Fruit fly (Drosophila melanogaster) whole organism, adult: ENCODE measurements around the gene CG2750.

Experiments used
- CG11617 ChIP-seq: fragments of 200-800 bp; sonication (Bioruptor generic); optimal IDR thresholded peaks from 2 replicates; lab custom pipeline; 2017; ENCODE audit warnings: mild to moderate bottlenecking, missing biosample characterization, missing genetic modification reagents, missing genetic modification characterization
- CG12768 ChIP-seq: fragments of 200-800 bp; sonication (Bioruptor generic); optimal IDR thresholded peaks from 2 replicates; lab custom pipeline; 2017; ENCODE audit warnings: missing biosample characterization, missing genetic modification characterization, mild to moderate bottlenecking, moderate library complexity, missing genetic modification reagents
- CG14711 ChIP-seq: fragments of 200-800 bp; sonication (Bioruptor generic); optimal IDR thresholded peaks from 2 replicates; lab custom pipeline; 2018; ENCODE audit warnings: missing biosample characterization, mild to moderate bottlenecking, missing genetic modification characterization, moderate library complexity
- CG1620 ChIP-seq: fragments of 200-800 bp; sonication (Bioruptor generic); optimal IDR thresholded peaks from 2 replicates; lab custom pipeline; 2016; ENCODE audit warnings: missing biosample characterization, missing genetic modification characterization
- CG33017 ChIP-seq: fragments of 200-800 bp; sonication (Bioruptor generic); optimal IDR thresholded peaks from 2 replicates; lab custom pipeline; 2018; ENCODE audit warnings: missing biosample characterization, mild to moderate bottlenecking, missing genetic modification characterization, moderate library complexity
- CG5204 ChIP-seq: fragments of 200-800 bp; sonication (Bioruptor generic); optimal IDR thresholded peaks from 2 replicates; lab custom pipeline; 2016; ENCODE audit warnings: missing biosample characterization, missing genetic modification characterization
- CG7045 ChIP-seq: fragments of 200-800 bp; sonication (Bioruptor generic); optimal IDR thresholded peaks from 2 replicates; lab custom pipeline; 2017; ENCODE audit warnings: missing biosample characterization, mild to moderate bottlenecking, missing genetic modification characterization
- CG7101 ChIP-seq: fragments of 200-800 bp; sonication (Bioruptor generic); optimal IDR thresholded peaks from 2 replicates; lab custom pipeline; 2018; ENCODE audit warnings: missing biosample characterization, mild to moderate bottlenecking, missing genetic modification characterization, moderate library complexity
- Clk ChIP-seq: fragments of 200-800 bp; sonication (Bioruptor generic); optimal IDR thresholded peaks from 2 replicates; lab custom pipeline; 2017; ENCODE audit warnings: missing biosample characterization, missing genetic modification characterization
- Crg-1 ChIP-seq: fragments of 200-800 bp; sonication (Bioruptor generic); optimal IDR thresholded peaks from 2 replicates; lab custom pipeline; 2016; ENCODE audit warnings: missing biosample characterization, missing genetic modification characterization
- Hr96 ChIP-seq: fragments of 200-800 bp; sonication (Bioruptor generic); optimal IDR thresholded peaks from 2 replicates; lab custom pipeline; 2016; ENCODE audit warnings: missing biosample characterization, missing genetic modification characterization
- Mnt ChIP-seq: fragments of 200-800 bp; sonication (Bioruptor generic); optimal IDR thresholded peaks from 2 replicates; lab custom pipeline; 2016; ENCODE audit warnings: missing biosample characterization, mild to moderate bottlenecking, missing genetic modification characterization
- bab1 ChIP-seq: fragments of 200-800 bp; sonication (Bioruptor generic); optimal IDR thresholded peaks from 3 replicates; lab custom pipeline; 2019; ENCODE audit warnings: missing biosample characterization, mild to moderate bottlenecking, missing genetic modification characterization, moderate library complexity
- cic ChIP-seq: fragments of 200-800 bp; sonication (Bioruptor generic); optimal IDR thresholded peaks from 2 replicates; lab custom pipeline; 2017; ENCODE audit warnings: missing biosample characterization, mild to moderate bottlenecking, missing genetic modification characterization, moderate library complexity
- cnc ChIP-seq, 2 experiments: fragments of >200 bp; optimal IDR thresholded peaks; 2 replicates each; lab custom pipeline; 2017
- kay ChIP-seq: fragments of 200-800 bp; sonication (Bioruptor generic); peaks from one replicate; lab custom pipeline; 2016; ENCODE audit warnings: missing biosample characterization, missing genetic modification characterization, borderline replicate concordance
- ovo ChIP-seq: fragments of 200-800 bp; sonication (Bioruptor generic); optimal IDR thresholded peaks from 2 replicates; lab custom pipeline; 2016; ENCODE audit warnings: missing biosample characterization, missing genetic modification characterization
- pad ChIP-seq: fragments of 200-800 bp; sonication (Bioruptor generic); optimal IDR thresholded peaks from 3 replicates; lab custom pipeline; 2017; ENCODE audit warnings: missing biosample characterization, missing genetic modification characterization, mild to moderate bottlenecking, moderate library complexity, missing genetic modification reagents
- tj ChIP-seq: fragments of 200-800 bp; sonication (Bioruptor generic); optimal IDR thresholded peaks from 3 replicates; lab custom pipeline; 2017; ENCODE audit warnings: missing biosample characterization, mild to moderate bottlenecking, missing genetic modification characterization, moderate library complexity
- toe ChIP-seq: fragments of 200-800 bp; sonication (Bioruptor generic); optimal IDR thresholded peaks from 2 replicates; lab custom pipeline; 2016; ENCODE audit warnings: missing biosample characterization, missing genetic modification characterization

The CG2750 gene

DNA sequence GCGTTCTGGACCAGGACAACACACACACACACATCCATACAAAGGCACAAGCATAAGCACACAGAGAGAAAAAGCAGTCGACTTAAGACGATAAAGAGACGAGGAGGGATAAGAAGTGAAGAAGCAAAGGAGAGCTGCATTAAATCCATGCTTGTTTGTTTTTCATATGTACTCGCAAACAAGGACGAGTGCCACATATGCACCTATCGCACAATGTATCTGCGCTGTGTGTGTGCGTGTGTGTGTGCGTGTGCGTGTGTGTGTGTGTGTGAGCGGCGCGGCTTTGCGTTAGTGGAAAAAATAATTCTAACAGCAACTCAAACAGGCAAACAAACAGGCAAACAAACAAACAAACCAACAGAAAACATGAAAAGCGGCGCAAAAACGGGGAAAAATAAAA lies 12.3 kb downstream of the CG2750 start:
- TF ChIP-seq bab1 (GFP tag; lab: Kevin White, UChicago) (no peak), pad (GFP tag; lab: Kevin White, UChicago) (no peak), Mnt (GFP tag; lab: Kevin White, UChicago) (no peak), Crg-1 (no peak), cnc (optimal IDR thresholded peaks at IDR 0.05; lab: Kevin White, UChicago) (no peak), CG1620 (no peak), Clk (GFP tag; lab: Kevin White, UChicago) (no peak), tj (GFP tag; lab: Kevin White, UChicago) (no peak), CG7101 (tag; lab: Kevin White, UChicago) (no peak), kay (GFP tag; lab: Kevin White, UChicago) (no peak), CG7045 (GFP tag; lab: Kevin White, UChicago) (no peak), cic (GFP tag; lab: Kevin White, UChicago) (no peak), CG11617 (GFP tag; lab: Kevin White, UChicago) (no peak), ovo (no peak), CG5204 (GFP tag; lab: Kevin White, UChicago) (no peak), CG12768 (GFP tag; lab: Kevin White, UChicago) (no peak), toe (GFP tag; lab: Kevin White, UChicago) (no peak), CG14711 (no peak), CG33017 (no peak), Hr96 (no peak)

DNA sequence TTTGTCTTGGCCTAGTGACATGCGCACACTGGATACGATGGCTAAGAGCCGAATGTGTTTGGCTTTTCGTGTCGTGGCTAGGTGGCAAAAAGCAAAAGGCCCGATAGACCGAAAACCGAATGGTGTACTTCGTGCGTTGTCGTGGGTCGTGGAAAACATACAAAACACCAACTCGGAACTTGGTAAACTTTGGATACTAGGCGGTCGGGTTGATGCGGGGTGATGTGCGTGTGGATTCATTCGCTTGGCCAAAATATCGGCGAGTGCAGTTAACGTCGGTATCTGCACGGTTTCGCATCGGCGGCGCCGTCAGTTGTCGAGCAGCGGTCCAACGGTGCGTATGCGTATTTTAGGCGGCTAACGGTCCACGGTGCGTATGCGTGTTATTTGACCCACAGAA lies 21.0 kb downstream of the CG2750 start:
- TF ChIP-seq Crg-1 (no peak), tj (GFP tag; lab: Kevin White, UChicago) (no peak), bab1 (GFP tag; lab: Kevin White, UChicago) (no peak), cnc (optimal IDR thresholded peaks at IDR 0.05; lab: Kevin White, UChicago) (no peak), CG7045 (GFP tag; lab: Kevin White, UChicago) (no peak), CG12768 (GFP tag; lab: Kevin White, UChicago) (no peak), CG11617 (GFP tag; lab: Kevin White, UChicago) (no peak), CG5204 (GFP tag; lab: Kevin White, UChicago) (no peak), pad (GFP tag; lab: Kevin White, UChicago) (no peak), Hr96 (no peak), CG14711 (no peak), CG33017 (no peak), toe (GFP tag; lab: Kevin White, UChicago) (no peak), CG1620 (no peak), CG7101 (tag; lab: Kevin White, UChicago) (no peak), Mnt (GFP tag; lab: Kevin White, UChicago) (no peak), Clk (GFP tag; lab: Kevin White, UChicago) (no peak)
